Worm (Caenorhabditis elegans) whole organism, L1 larva: ENCODE data around the gene capg-2.

Experiments
- C16A3.4 ChIP-seq: fragments of 150-350 bp; optimal IDR thresholded peaks from 2 replicates; lab custom pipeline; 2014; ENCODE audit warnings: missing biosample characterization, missing genetic modification characterization
- F16B12.6 ChIP-seq: fragments of 150-350 bp; optimal IDR thresholded peaks from 2 replicates; lab custom pipeline; 2014; ENCODE audit warnings: missing biosample characterization, missing genetic modification characterization
- Y116A8C.19 ChIP-seq: sonication (generic microtip); optimal IDR thresholded peaks from 2 replicates; lab custom pipeline; 2016; ENCODE audit warnings: missing compliant biosample characterization, missing genetic modification characterization, borderline replicate concordance
- aly-2 ChIP-seq: fragments of 150-350 bp; optimal IDR thresholded peaks from 2 replicates; lab custom pipeline; 2014; ENCODE audit warnings: missing biosample characterization, missing genetic modification characterization
- ama-1 ChIP-seq: fragments of 150-350 bp; optimal IDR thresholded peaks from 2 replicates; lab custom pipeline; 2014
- blmp-1 ChIP-seq: fragments of 150-350 bp; optimal IDR thresholded peaks from 2 replicates; lab custom pipeline; 2014; ENCODE audit warnings: missing biosample characterization, missing genetic modification characterization
- ceh-8 ChIP-seq: fragments of 200-800 bp; sonication (Bioruptor generic); optimal IDR thresholded peaks from 2 replicates; lab custom pipeline; 2018; ENCODE audit warnings: mild to moderate bottlenecking, missing genetic modification characterization, moderate library complexity, missing compliant biosample characterization
- dsc-1 ChIP-seq: sonication (generic microtip); optimal IDR thresholded peaks from 2 replicates; lab custom pipeline; 2016; ENCODE audit warnings: mild to moderate bottlenecking, missing genetic modification characterization, missing compliant biosample characterization
- efl-1 ChIP-seq, 4 experiments: fragments of 150-350 bp; optimal IDR thresholded peaks in 3 of 4; peaks in 1 of 4; 1 replicate in 1 of 4; 2 replicates in 3 of 4; lab custom pipeline; 2014; ENCODE audit warnings: missing biosample characterization in 2 of 4, missing genetic modification characterization in 2 of 4, missing genetic modification reagents in 2 of 4
- egl-27 ChIP-seq, 2 experiments: fragments of 150-350 bp in 1 of 2; sonication (generic microtip); optimal IDR thresholded peaks; 3 replicates each; lab custom pipeline; 2017 to 2018; ENCODE audit warnings: missing biosample characterization in 2 of 2, missing genetic modification characterization in 2 of 2, missing genetic modification reagents in 2 of 2
- elt-2 ChIP-seq: sonication (generic microtip); optimal IDR thresholded peaks from 2 replicates; lab custom pipeline; 2016; ENCODE audit warnings: missing genetic modification characterization, mild to moderate bottlenecking, inconsistent platforms, missing compliant biosample characterization, missing genetic modification reagents
- ets-5 ChIP-seq: fragments of 200-800 bp; sonication (Bioruptor generic); IDR thresholded peaks from 2 replicates; pipeline ENCODE4 v1.3.6; 2022; ENCODE audit warnings: missing genetic modification characterization, missing compliant biosample characterization
- fkh-4 ChIP-seq: sonication (generic microtip); optimal IDR thresholded peaks from 2 replicates; lab custom pipeline; 2016; ENCODE audit warnings: missing compliant biosample characterization, missing genetic modification characterization, borderline replicate concordance
- fkh-8 ChIP-seq: sonication (generic microtip); optimal IDR thresholded peaks from 2 replicates; lab custom pipeline; 2016; ENCODE audit warnings: mild to moderate bottlenecking, missing genetic modification characterization, missing compliant biosample characterization
- hlh-4 ChIP-seq: sonication (generic microtip); optimal IDR thresholded peaks from 2 replicates; lab custom pipeline; 2016; ENCODE audit warnings: mild to moderate bottlenecking, missing genetic modification characterization, missing compliant biosample characterization
- lin-14 ChIP-seq: fragments of 200-800 bp; sonication (Bioruptor generic); optimal IDR thresholded peaks from 2 replicates; lab custom pipeline; 2018; ENCODE audit warnings: mild to moderate bottlenecking, missing genetic modification characterization, moderate library complexity, missing compliant biosample characterization
- lsy-2 ChIP-seq, 2 experiments: fragments of 150-350 bp; optimal IDR thresholded peaks; 2 replicates each; lab custom pipeline; 2014; ENCODE audit warnings: missing biosample characterization in 2 of 2, missing genetic modification characterization in 2 of 2
- mdl-1 ChIP-seq, 2 experiments: fragments of 150-350 bp; optimal IDR thresholded peaks; 2 replicates each; lab custom pipeline; 2014 to 2017; ENCODE audit warnings: missing biosample characterization in 2 of 2, missing genetic modification characterization in 2 of 2, inconsistent platforms in 1 of 2
- mep-1 ChIP-seq: fragments of 150-350 bp; optimal IDR thresholded peaks from 2 replicates; lab custom pipeline; 2014; ENCODE audit warnings: missing biosample characterization, missing genetic modification characterization
- nhr-12 ChIP-seq: sonication (generic microtip); optimal IDR thresholded peaks from 2 replicates; lab custom pipeline; 2017; ENCODE audit warnings: missing biosample characterization, missing genetic modification characterization
- nhr-71 ChIP-seq: sonication (generic microtip); optimal IDR thresholded peaks from 2 replicates; lab custom pipeline; 2016; ENCODE audit warnings: mild to moderate bottlenecking, missing genetic modification characterization, moderate library complexity, missing compliant biosample characterization
- nhr-77 ChIP-seq: fragments of 150-350 bp; optimal IDR thresholded peaks from 2 replicates; lab custom pipeline; 2014; ENCODE audit warnings: missing biosample characterization, missing genetic modification characterization
- nhr-85 ChIP-seq: sonication (generic microtip); peaks from one replicate; lab custom pipeline; 2016; ENCODE audit warnings: missing genetic modification characterization, inconsistent platforms, missing compliant biosample characterization
- nhr-90 ChIP-seq: sonication (generic microtip); optimal IDR thresholded peaks from 2 replicates; lab custom pipeline; 2016; ENCODE audit warnings: mild to moderate bottlenecking, missing genetic modification characterization, missing compliant biosample characterization; ENCODE audit not compliant: poor library complexity
- pax-3 ChIP-seq: fragments of 200-800 bp; sonication (Bioruptor generic); optimal IDR thresholded peaks from 2 replicates; lab custom pipeline; 2018; ENCODE audit warnings: mild to moderate bottlenecking, missing genetic modification characterization, moderate library complexity, missing compliant biosample characterization
- rnt-1 ChIP-seq: sonication (generic microtip); optimal IDR thresholded peaks from 2 replicates; lab custom pipeline; 2016; ENCODE audit warnings: mild to moderate bottlenecking, missing genetic modification characterization, moderate library complexity, missing compliant biosample characterization
- sup-37 ChIP-seq: fragments of 200-800 bp; sonication (Bioruptor generic); optimal IDR thresholded peaks from 2 replicates; lab custom pipeline; 2018; ENCODE audit warnings: mild to moderate bottlenecking, missing genetic modification characterization, missing compliant biosample characterization
- tbx-2 ChIP-seq: sonication (generic microtip); optimal IDR thresholded peaks from 2 replicates; lab custom pipeline; 2016; ENCODE audit warnings: missing genetic modification characterization, missing compliant biosample characterization
- unc-130 ChIP-seq: fragments of 150-350 bp; optimal IDR thresholded peaks from 2 replicates; lab custom pipeline; 2017; ENCODE audit warnings: missing biosample characterization, missing genetic modification characterization, inconsistent platforms
- vab-15 ChIP-seq: sonication (generic microtip); optimal IDR thresholded peaks from 2 replicates; lab custom pipeline; 2017; ENCODE audit warnings: missing genotype, mild to moderate bottlenecking, missing genetic modification characterization, missing compliant biosample characterization
- xbp-1 ChIP-seq: sonication (generic microtip); optimal IDR thresholded peaks from 2 replicates; lab custom pipeline; 2016; ENCODE audit warnings: missing genetic modification characterization, missing compliant biosample characterization
- ztf-4 ChIP-seq: fragments of 150-350 bp; optimal IDR thresholded peaks from 2 replicates; lab custom pipeline; 2014; ENCODE audit warnings: missing biosample characterization, missing genetic modification characterization

Gene capg-2

ce11 chrV:12263723-12264122 is 8.0 kb upstream of the capg-2 start, which contains the start of gene ssp-35:
TSS of gene ssp-35 (minus strand) at chrV:12263823.
- TF ChIP-seq efl-1 (optimal IDR thresholded peaks at IDR 0.05; lab: Kevin White, UChicago): no peak
- TF ChIP-seq efl-1 (GFP tag; optimal IDR thresholded peaks at IDR 0.05 in 1 of 2; lab: Kevin White, UChicago): peak in 1 of 2 experiments; percentile 48
- no peak for TF ChIP-seq fkh-8

ce11 chrV:12269272-12269767 is 2.4 kb upstream of the capg-2 start, which contains the start of gene twk-24:
TSS of gene twk-24 (minus strand) at chrV:12269322.
- TF ChIP-seq hlh-4 (tag; lab: Kevin White, UChicago) (no peak), rnt-1 (peak; percentile 51), unc-130 (peak; percentile 14), lsy-2 (tag; optimal IDR thresholded peaks at IDR 0.05; lab: Kevin White, UChicago) (no peak), xbp-1 (tag; lab: Kevin White, UChicago) (no peak), nhr-71 (tag; lab: Kevin White, UChicago) (peak; percentile 43), efl-1 (optimal IDR thresholded peaks at IDR 0.05; lab: Kevin White, UChicago) (peak in 1 of 2 experiments; percentile 0), efl-1 (GFP tag; optimal IDR thresholded peaks at IDR 0.05 in 1 of 2; lab: Kevin White, UChicago) (no peak), fkh-4 (tag; lab: Kevin White, UChicago) (no peak), mep-1 (tag; lab: Kevin White, UChicago) (peak; percentile 8), nhr-85 (tag; lab: Kevin White, UChicago) (no peak), lin-14 (peak; percentile 72)

- TF ChIP-seq efl-1 (optimal IDR thresholded peaks at IDR 0.05; lab: Kevin White, UChicago): no peak
- TF ChIP-seq efl-1 (GFP tag; optimal IDR thresholded peaks at IDR 0.05 in 1 of 2; lab: Kevin White, UChicago): peak in 1 of 2 experiments; percentile 57
- no peak for TF ChIP-seq nhr-71 (tag; lab: Kevin White, UChicago)
- no peak for TF ChIP-seq lsy-2 (tag; optimal IDR thresholded peaks at IDR 0.05; lab: Kevin White, UChicago)
- TF ChIP-seq sup-37 (GFP tag; lab: Kevin White, UChicago): no peak
- no peak for TF ChIP-seq ets-5 (GFP tag; lab: Robert Waterston, UW)
- no peak for TF ChIP-seq egl-27 (tag; optimal IDR thresholded peaks at IDR 0.05; lab: Kevin White, UChicago)
- no peak for TF ChIP-seq ztf-4 (tag; lab: Kevin White, UChicago)
- no peak for TF ChIP-seq blmp-1 (tag; lab: Kevin White, UChicago)
- no peak for TF ChIP-seq rnt-1
These were observed 4.0 kb downstream of the capg-2 start for ce11 chrV:12275714-12276113.

- TF ChIP-seq blmp-1 (tag; lab: Kevin White, UChicago): no peak
- no peak for TF ChIP-seq dsc-1 (tag; lab: Kevin White, UChicago)
- no peak for TF ChIP-seq aly-2 (tag; lab: Kevin White, UChicago)
- no peak for TF ChIP-seq nhr-77 (tag; lab: Kevin White, UChicago)
- TF ChIP-seq pax-3: no peak
- no peak for TF ChIP-seq nhr-90
- TF ChIP-seq C16A3.4: no peak
- TF ChIP-seq mdl-1 (tag; optimal IDR thresholded peaks at IDR 0.05; lab: Kevin White, UChicago): no peak
- no peak for TF ChIP-seq ceh-8 (GFP tag; lab: Kevin White, UChicago)
These were observed 5.3 kb downstream of the capg-2 start, which contains the start of gene bnc-1 for ce11 chrV:12276946-12277345. TSS of gene bnc-1 (minus strand) at chrV:12277046.

- TF ChIP-seq ets-5 (GFP tag; lab: Robert Waterston, UW): no peak
- no peak for TF ChIP-seq mep-1 (tag; lab: Kevin White, UChicago)
- no peak for TF ChIP-seq F16B12.6 (tag; lab: Kevin White, UChicago)
- TF ChIP-seq elt-2 (tag; lab: Kevin White, UChicago): no peak
- no peak for TF ChIP-seq vab-15 (tag; lab: Kevin White, UChicago)
- no peak for TF ChIP-seq egl-27 (tag; optimal IDR thresholded peaks at IDR 0.05; lab: Kevin White, UChicago)
- TF ChIP-seq unc-130: no peak
- TF ChIP-seq nhr-12 (tag; lab: Kevin White, UChicago): no peak
- no peak for TF ChIP-seq xbp-1 (tag; lab: Kevin White, UChicago)
- TF ChIP-seq ama-1 (lab: Kevin White, UChicago): no peak
- TF ChIP-seq Y116A8C.19 (tag; lab: Kevin White, UChicago): no peak
- no peak for TF ChIP-seq pax-3
- TF ChIP-seq tbx-2 (tag; lab: Kevin White, UChicago): no peak
- TF ChIP-seq nhr-77 (tag; lab: Kevin White, UChicago): no peak
These were observed 9.8 kb downstream of the capg-2 start for ce11 chrV:12281508-12281907.
